Worm (Caenorhabditis elegans) whole organism, late embryonic: ENCODE measurements around the gene tbc-14.

ENCODE experiments used
- C08G9.2 ChIP-seq: sonication (generic microtip); optimal IDR thresholded peaks from 2 replicates; lab custom pipeline; 2016; ENCODE audit warnings: mild to moderate bottlenecking, missing genetic modification characterization, moderate library complexity, missing compliant biosample characterization
- C38D4.7 ChIP-seq: fragments of 200-800 bp; sonication (Bioruptor generic); optimal IDR thresholded peaks from 2 replicates; lab custom pipeline; 2018; ENCODE audit warnings: mild to moderate bottlenecking, missing genetic modification characterization, moderate library complexity, missing compliant biosample characterization
- K02D7.2 ChIP-seq: sonication (generic microtip); optimal IDR thresholded peaks from 2 replicates; lab custom pipeline; 2017; ENCODE audit warnings: mild to moderate bottlenecking, missing genetic modification characterization, missing compliant biosample characterization
- ama-1 ChIP-seq: fragments of 150-350 bp; optimal IDR thresholded peaks from 2 replicates; lab custom pipeline; 2014
- ceh-18 ChIP-seq: sonication (generic microtip); optimal IDR thresholded peaks from 2 replicates; lab custom pipeline; 2016; ENCODE audit warnings: missing genetic modification characterization, missing compliant biosample characterization
- ceh-19 ChIP-seq: fragments of 200-800 bp; sonication (Bioruptor generic); optimal IDR thresholded peaks from 2 replicates; lab custom pipeline; 2018; ENCODE audit warnings: mild to moderate bottlenecking, missing genetic modification characterization, missing compliant biosample characterization
- ceh-30 ChIP-seq: fragments of 150-350 bp; optimal IDR thresholded peaks from 2 replicates; lab custom pipeline; 2014; ENCODE audit warnings: missing biosample characterization, missing genetic modification characterization
- ceh-31 ChIP-seq: sonication (generic microtip); optimal IDR thresholded peaks from 2 replicates; lab custom pipeline; 2016; ENCODE audit warnings: missing genetic modification characterization, missing compliant biosample characterization
- ceh-45 ChIP-seq: fragments of 200-800 bp; sonication (Bioruptor generic); IDR thresholded peaks from 2 replicates; pipeline ENCODE4 v1.3.6; 2022; ENCODE audit warnings: missing genetic modification reagents, missing genetic modification characterization, missing compliant biosample characterization
- ceh-48 ChIP-seq: sonication (generic microtip); optimal IDR thresholded peaks from 2 replicates; lab custom pipeline; 2016; ENCODE audit warnings: missing genetic modification characterization, inconsistent platforms, missing compliant biosample characterization
- ceh-6 ChIP-seq: fragments of 200-800 bp; sonication (Bioruptor generic); optimal IDR thresholded peaks from 2 replicates; lab custom pipeline; 2018; ENCODE audit warnings: mild to moderate bottlenecking, missing genetic modification characterization, missing compliant biosample characterization
- che-1 ChIP-seq: sonication (generic microtip); optimal IDR thresholded peaks from 2 replicates; lab custom pipeline; 2016; ENCODE audit warnings: mild to moderate bottlenecking, missing genetic modification characterization, missing compliant biosample characterization
- dmd-4 ChIP-seq: sonication (generic microtip); optimal IDR thresholded peaks from 2 replicates; lab custom pipeline; 2016; ENCODE audit warnings: borderline replicate concordance, missing genetic modification characterization, missing compliant biosample characterization
- dve-1 ChIP-seq: sonication (generic microtip); optimal IDR thresholded peaks from 2 replicates; lab custom pipeline; 2017; ENCODE audit warnings: antibody characterized with exemption, mild to moderate bottlenecking, missing genetic modification characterization, missing compliant biosample characterization
- elt-2 ChIP-seq: sonication (generic microtip); optimal IDR thresholded peaks from 2 replicates; lab custom pipeline; 2016; ENCODE audit warnings: missing genetic modification reagents, missing genetic modification characterization, missing compliant biosample characterization
- ets-4 ChIP-seq: sonication (generic microtip); optimal IDR thresholded peaks from 2 replicates; lab custom pipeline; 2016; ENCODE audit warnings: missing genetic modification characterization, missing compliant biosample characterization
- eyg-1 ChIP-seq: sonication (generic microtip); optimal IDR thresholded peaks from 2 replicates; lab custom pipeline; 2016; ENCODE audit warnings: missing genotype, missing genetic modification characterization, missing compliant biosample characterization
- fkh-10 ChIP-seq: fragments of 150-350 bp; optimal IDR thresholded peaks from 2 replicates; lab custom pipeline; 2014; ENCODE audit warnings: missing biosample characterization, missing genetic modification reagents, missing genetic modification characterization
- fkh-6 ChIP-seq: sonication (generic microtip); optimal IDR thresholded peaks from 2 replicates; lab custom pipeline; 2016; ENCODE audit warnings: missing genetic modification characterization, missing compliant biosample characterization
- hlh-13 ChIP-seq: fragments of 200-800 bp; sonication (Bioruptor generic); optimal IDR thresholded peaks from 2 replicates; lab custom pipeline; 2018; ENCODE audit warnings: mild to moderate bottlenecking, missing genetic modification characterization, missing compliant biosample characterization
- hlh-15 ChIP-seq: sonication (generic microtip); optimal IDR thresholded peaks from 2 replicates; lab custom pipeline; 2016; ENCODE audit warnings: missing genetic modification characterization, missing compliant biosample characterization
- hlh-30 ChIP-seq: sonication (generic microtip); optimal IDR thresholded peaks from 2 replicates; lab custom pipeline; 2017; ENCODE audit warnings: antibody characterized with exemption, missing genetic modification characterization, missing compliant biosample characterization; ENCODE audit not compliant: insufficient read depth
- hlh-6 ChIP-seq: sonication (generic microtip); optimal IDR thresholded peaks from 2 replicates; lab custom pipeline; 2016; ENCODE audit warnings: missing genotype, missing genetic modification characterization, missing compliant biosample characterization
- lim-6 ChIP-seq: sonication (generic microtip); optimal IDR thresholded peaks from 2 replicates; lab custom pipeline; 2016; ENCODE audit warnings: missing genetic modification characterization, missing compliant biosample characterization
- lin-11 ChIP-seq: fragments of 200-800 bp; sonication (Bioruptor generic); optimal IDR thresholded peaks from 2 replicates; lab custom pipeline; 2018; ENCODE audit warnings: mild to moderate bottlenecking, missing genetic modification characterization, missing compliant biosample characterization
- madf-2 ChIP-seq: sonication (generic microtip); optimal IDR thresholded peaks from 2 replicates; lab custom pipeline; 2017; ENCODE audit warnings: missing genetic modification characterization, missing compliant biosample characterization
- nfya-1 ChIP-seq: sonication (generic microtip); optimal IDR thresholded peaks from 2 replicates; lab custom pipeline; 2017; ENCODE audit warnings: missing genetic modification characterization, mild to moderate bottlenecking, missing compliant biosample characterization, antibody characterized with exemption, moderate library complexity
- nhr-11 ChIP-seq: fragments of 150-350 bp; optimal IDR thresholded peaks from 2 replicates; lab custom pipeline; 2014; ENCODE audit warnings: missing biosample characterization, missing genetic modification characterization
- nhr-232 ChIP-seq: sonication (generic microtip); optimal IDR thresholded peaks from 2 replicates; lab custom pipeline; 2016; ENCODE audit warnings: missing genetic modification characterization, missing compliant biosample characterization
- odd-2 ChIP-seq: sonication (generic microtip); optimal IDR thresholded peaks from 2 replicates; lab custom pipeline; 2017; ENCODE audit warnings: antibody characterized with exemption, mild to moderate bottlenecking, missing genetic modification characterization, missing compliant biosample characterization
- pag-3 ChIP-seq: sonication (generic microtip); optimal IDR thresholded peaks from 2 replicates; lab custom pipeline; 2016; ENCODE audit warnings: missing compliant biosample characterization, missing genetic modification characterization, borderline replicate concordance
- pat-9 ChIP-seq: fragments of 200-800 bp; sonication (Bioruptor generic); optimal IDR thresholded peaks from 2 replicates; lab custom pipeline; 2018; ENCODE audit warnings: mild to moderate bottlenecking, missing genetic modification characterization, moderate library complexity, missing compliant biosample characterization
- pqm-1 ChIP-seq: sonication (generic microtip); optimal IDR thresholded peaks from 2 replicates; lab custom pipeline; 2016; ENCODE audit warnings: missing genetic modification characterization, missing compliant biosample characterization
- pros-1 ChIP-seq: fragments of 150-350 bp; optimal IDR thresholded peaks from 2 replicates; lab custom pipeline; 2014; ENCODE audit warnings: missing biosample characterization, missing genetic modification reagents, missing genetic modification characterization
- ref-2 ChIP-seq: sonication (generic microtip); optimal IDR thresholded peaks from 2 replicates; lab custom pipeline; 2016; ENCODE audit warnings: missing genetic modification characterization, missing compliant biosample characterization
- sox-4 ChIP-seq: sonication (generic microtip); optimal IDR thresholded peaks from 2 replicates; lab custom pipeline; 2017; ENCODE audit warnings: mild to moderate bottlenecking, missing genetic modification characterization, inconsistent platforms, missing compliant biosample characterization
- syd-9 ChIP-seq: sonication (generic microtip); optimal IDR thresholded peaks from 2 replicates; lab custom pipeline; 2016; ENCODE audit warnings: mild to moderate bottlenecking, missing genetic modification characterization, moderate library complexity, missing compliant biosample characterization
- tbx-2 ChIP-seq: sonication (generic microtip); optimal IDR thresholded peaks from 2 replicates; lab custom pipeline; 2016; ENCODE audit warnings: missing genetic modification characterization, missing compliant biosample characterization
- tbx-7 ChIP-seq: sonication (generic microtip); optimal IDR thresholded peaks from 2 replicates; lab custom pipeline; 2016; ENCODE audit warnings: missing genotype, missing genetic modification characterization, missing compliant biosample characterization
- unc-3 ChIP-seq, 2 experiments: fragments of 200-800 bp in 1 of 2; sonication (Bioruptor generic) in 1 of 2; sonication (generic microtip) in 1 of 2; conservative IDR thresholded peaks in 1 of 2; optimal IDR thresholded peaks in 1 of 2; 2 replicates each; pipeline versions ENCODE4 v1.3.6 to Lab custom; 2016 to 2022; ENCODE audit warnings: missing compliant biosample characterization in 2 of 2, missing genetic modification characterization in 2 of 2, missing genetic modification reagents in 1 of 2
- zip-5 ChIP-seq: sonication (generic microtip); optimal IDR thresholded peaks from 2 replicates; lab custom pipeline; 2016; ENCODE audit warnings: missing genetic modification characterization, missing compliant biosample characterization

The tbc-14 gene

ce11 chrII:13461604-13462375 is 14.4 kb upstream of the tbc-14 start (continued):
- no peak for TF ChIP-seq C08G9.2 (tag; lab: Kevin White, UChicago)
- no peak for TF ChIP-seq ceh-30 (tag; lab: Kevin White, UChicago)
- peak; percentile 66 for TF ChIP-seq tbx-2 (tag; lab: Kevin White, UChicago)
- no peak for TF ChIP-seq unc-3 (GFP tag; conservative IDR thresholded peaks at IDR 0.05; lab: Robert Waterston, UW)
- TF ChIP-seq unc-3 (tag; optimal IDR thresholded peaks at IDR 0.05; lab: Kevin White, UChicago), result no peak
- TF ChIP-seq eyg-1 (tag; lab: Kevin White, UChicago), result no peak
- TF ChIP-seq nhr-232 (tag; lab: Kevin White, UChicago), result no peak
- TF ChIP-seq che-1 (tag; lab: Kevin White, UChicago), result no peak
- no peak for TF ChIP-seq ceh-45 (GFP tag; lab: Robert Waterston, UW)
- TF ChIP-seq fkh-6 (tag; lab: Kevin White, UChicago), result no peak
- no peak for TF ChIP-seq hlh-6 (tag; lab: Kevin White, UChicago)
- TF ChIP-seq fkh-10 (GFP tag; lab: Kevin White, UChicago), result no peak
- TF ChIP-seq C38D4.7, result no peak
- TF ChIP-seq dmd-4, result no peak
- TF ChIP-seq pat-9 (tag; lab: Kevin White, UChicago), result peak; percentile 1
- TF ChIP-seq ets-4 (tag; lab: Kevin White, UChicago), result no peak
- TF ChIP-seq ceh-19 (GFP tag; lab: Kevin White, UChicago), result no peak
- TF ChIP-seq lim-6 (tag; lab: Kevin White, UChicago), result no peak
- no peak for TF ChIP-seq madf-2 (tag; lab: Kevin White, UChicago)
- no peak for TF ChIP-seq hlh-15
- TF ChIP-seq hlh-13 (GFP tag; lab: Kevin White, UChicago), result no peak
- no peak for TF ChIP-seq odd-2
- peak; percentile 87 for TF ChIP-seq ceh-18 (tag; lab: Kevin White, UChicago)
- no peak for TF ChIP-seq ceh-48 (tag; lab: Kevin White, UChicago)
- TF ChIP-seq nhr-11 (tag; lab: Kevin White, UChicago), result no peak
- TF ChIP-seq K02D7.2 (tag; lab: Kevin White, UChicago), result no peak
- TF ChIP-seq tbx-7 (tag; lab: Kevin White, UChicago), result no peak
- no peak for TF ChIP-seq lin-11 (tag; lab: Kevin White, UChicago)
- peak; percentile 77 for TF ChIP-seq elt-2 (tag; lab: Kevin White, UChicago)
- TF ChIP-seq syd-9 (tag; lab: Kevin White, UChicago), result no peak
- TF ChIP-seq hlh-30 (tag; lab: Kevin White, UChicago), result peak; percentile 53
- no peak for TF ChIP-seq sox-4 (tag; lab: Kevin White, UChicago)
- no peak for TF ChIP-seq zip-5 (tag; lab: Kevin White, UChicago)
- TF ChIP-seq pag-3 (tag; lab: Kevin White, UChicago), result no peak
- TF ChIP-seq ama-1 (lab: Kevin White, UChicago), result peak; percentile 81
- TF ChIP-seq ref-2 (tag; lab: Kevin White, UChicago), result no peak
- peak; percentile 37 for TF ChIP-seq pqm-1 (tag; lab: Kevin White, UChicago)
- no peak for TF ChIP-seq ceh-6 (GFP tag; lab: Kevin White, UChicago)
- no peak for TF ChIP-seq ceh-31 (tag; lab: Kevin White, UChicago)
- no peak for TF ChIP-seq dve-1 (tag; lab: Kevin White, UChicago)
- TF ChIP-seq pros-1 (tag; lab: Kevin White, UChicago), result no peak
- peak; percentile 61 for TF ChIP-seq nfya-1 (tag; lab: Kevin White, UChicago)
